Worm (Caenorhabditis elegans) whole organism, L1 larva: ENCODE data around the gene col-119.

ENCODE experiments used
- C16A3.4 ChIP-seq: fragments of 150-350 bp; optimal IDR thresholded peaks from 2 replicates; lab custom pipeline; 2014; ENCODE audit warnings: missing biosample characterization, missing genetic modification characterization
- aha-1 ChIP-seq: fragments of 150-350 bp; optimal IDR thresholded peaks from 2 replicates; lab custom pipeline; 2014; ENCODE audit warnings: missing biosample characterization, missing genetic modification characterization
- ceh-8 ChIP-seq: fragments of 200-800 bp; sonication (Bioruptor generic); optimal IDR thresholded peaks from 2 replicates; lab custom pipeline; 2018; ENCODE audit warnings: mild to moderate bottlenecking, missing genetic modification characterization, moderate library complexity, missing compliant biosample characterization
- ceh-88 ChIP-seq: fragments of 200-800 bp; sonication (Bioruptor generic); IDR thresholded peaks from 2 replicates; pipeline ENCODE4 v1.3.6; 2022; ENCODE audit warnings: missing genetic modification characterization, missing compliant biosample characterization
- ceh-90 ChIP-seq: sonication (generic microtip); optimal IDR thresholded peaks from 2 replicates; lab custom pipeline; 2016; ENCODE audit warnings: missing genetic modification characterization, missing compliant biosample characterization
- dsc-1 ChIP-seq: sonication (generic microtip); optimal IDR thresholded peaks from 2 replicates; lab custom pipeline; 2016; ENCODE audit warnings: mild to moderate bottlenecking, missing genetic modification characterization, missing compliant biosample characterization
- efl-1 ChIP-seq, 4 experiments: fragments of 150-350 bp; optimal IDR thresholded peaks in 3 of 4; peaks in 1 of 4; 1 replicate in 1 of 4; 2 replicates in 3 of 4; lab custom pipeline; 2014; ENCODE audit warnings: missing biosample characterization in 2 of 4, missing genetic modification characterization in 2 of 4, missing genetic modification reagents in 2 of 4
- egl-13 ChIP-seq: sonication (generic microtip); optimal IDR thresholded peaks from 2 replicates; lab custom pipeline; 2016; ENCODE audit warnings: missing genotype, missing genetic modification reagents, missing genetic modification characterization, missing compliant biosample characterization
- elt-3 ChIP-seq, 6 experiments: fragments of 150-350 bp in 1 of 6; sonication (generic microtip); optimal IDR thresholded peaks; 2 replicates each; lab custom pipeline; 2017 to 2018; ENCODE audit warnings: missing biosample characterization in 6 of 6, missing genetic modification characterization in 6 of 6, inconsistent platforms in 1 of 6
- ets-5 ChIP-seq: fragments of 200-800 bp; sonication (Bioruptor generic); IDR thresholded peaks from 2 replicates; pipeline ENCODE4 v1.3.6; 2022; ENCODE audit warnings: missing genetic modification characterization, missing compliant biosample characterization
- fkh-10 ChIP-seq: sonication (generic microtip); optimal IDR thresholded peaks from 2 replicates; lab custom pipeline; 2017; ENCODE audit warnings: missing biosample characterization, missing genetic modification reagents, missing genetic modification characterization
- fkh-4 ChIP-seq: sonication (generic microtip); optimal IDR thresholded peaks from 2 replicates; lab custom pipeline; 2016; ENCODE audit warnings: missing compliant biosample characterization, missing genetic modification characterization, borderline replicate concordance
- hlh-4 ChIP-seq: sonication (generic microtip); optimal IDR thresholded peaks from 2 replicates; lab custom pipeline; 2016; ENCODE audit warnings: mild to moderate bottlenecking, missing genetic modification characterization, missing compliant biosample characterization
- hpl-2 ChIP-seq: fragments of 150-350 bp; optimal IDR thresholded peaks from 2 replicates; lab custom pipeline; 2014; ENCODE audit warnings: missing biosample characterization, missing genetic modification reagents, missing genetic modification characterization
- irx-1 ChIP-seq: sonication (generic microtip); optimal IDR thresholded peaks from 2 replicates; lab custom pipeline; 2016; ENCODE audit warnings: missing genetic modification characterization, missing compliant biosample characterization
- isw-1 ChIP-seq: fragments of 200-800 bp; sonication (Bioruptor generic); IDR thresholded peaks from 2 replicates; pipeline ENCODE4 v1.3.6; 2022; ENCODE audit warnings: missing genetic modification characterization, missing compliant biosample characterization
- jun-1 ChIP-seq: fragments of 150-350 bp; optimal IDR thresholded peaks from 2 replicates; lab custom pipeline; 2014; ENCODE audit warnings: missing biosample characterization, missing genetic modification reagents, missing genetic modification characterization
- lin-15B ChIP-seq: fragments of 150-350 bp; sonication (generic microtip); optimal IDR thresholded peaks from 3 replicates; lab custom pipeline; 2014; ENCODE audit warnings: missing biosample characterization, missing genetic modification characterization
- lsy-2 ChIP-seq, 2 experiments: fragments of 150-350 bp; optimal IDR thresholded peaks; 2 replicates each; lab custom pipeline; 2014; ENCODE audit warnings: missing biosample characterization in 2 of 2, missing genetic modification characterization in 2 of 2
- nhr-12 ChIP-seq: sonication (generic microtip); optimal IDR thresholded peaks from 2 replicates; lab custom pipeline; 2017; ENCODE audit warnings: missing biosample characterization, missing genetic modification characterization
- nhr-47 ChIP-seq: sonication (generic microtip); optimal IDR thresholded peaks from 2 replicates; lab custom pipeline; 2016; ENCODE audit warnings: mild to moderate bottlenecking, missing genetic modification characterization, moderate library complexity, missing compliant biosample characterization
- nhr-71 ChIP-seq: sonication (generic microtip); optimal IDR thresholded peaks from 2 replicates; lab custom pipeline; 2016; ENCODE audit warnings: mild to moderate bottlenecking, missing genetic modification characterization, moderate library complexity, missing compliant biosample characterization
- nhr-76 ChIP-seq: sonication (generic microtip); optimal IDR thresholded peaks from 2 replicates; lab custom pipeline; 2017; ENCODE audit warnings: missing biosample characterization, missing genetic modification characterization
- nhr-77 ChIP-seq: fragments of 150-350 bp; optimal IDR thresholded peaks from 2 replicates; lab custom pipeline; 2014; ENCODE audit warnings: missing biosample characterization, missing genetic modification characterization
- nhr-85 ChIP-seq: sonication (generic microtip); peaks from one replicate; lab custom pipeline; 2016; ENCODE audit warnings: missing genetic modification characterization, inconsistent platforms, missing compliant biosample characterization
- nhr-90 ChIP-seq: sonication (generic microtip); optimal IDR thresholded peaks from 2 replicates; lab custom pipeline; 2016; ENCODE audit warnings: mild to moderate bottlenecking, missing genetic modification characterization, missing compliant biosample characterization; ENCODE audit not compliant: poor library complexity
- pax-3 ChIP-seq: fragments of 200-800 bp; sonication (Bioruptor generic); optimal IDR thresholded peaks from 2 replicates; lab custom pipeline; 2018; ENCODE audit warnings: mild to moderate bottlenecking, missing genetic modification characterization, moderate library complexity, missing compliant biosample characterization
- rnt-1 ChIP-seq: sonication (generic microtip); optimal IDR thresholded peaks from 2 replicates; lab custom pipeline; 2016; ENCODE audit warnings: mild to moderate bottlenecking, missing genetic modification characterization, moderate library complexity, missing compliant biosample characterization
- skn-1 ChIP-seq: fragments of 150-350 bp; optimal IDR thresholded peaks from 2 replicates; lab custom pipeline; 2014; ENCODE audit warnings: missing biosample characterization, missing genetic modification characterization
- snu-23 ChIP-seq: sonication (generic microtip); optimal IDR thresholded peaks from 2 replicates; lab custom pipeline; 2016; ENCODE audit warnings: missing genetic modification characterization, missing compliant biosample characterization
- sox-4 ChIP-seq: sonication (generic microtip); optimal IDR thresholded peaks from 2 replicates; lab custom pipeline; 2016; ENCODE audit warnings: missing genetic modification characterization, missing compliant biosample characterization
- tlp-1 ChIP-seq: fragments of 150-350 bp; optimal IDR thresholded peaks from 2 replicates; lab custom pipeline; 2014; ENCODE audit warnings: missing biosample characterization, missing genetic modification characterization
- unc-98 ChIP-seq: fragments of 200-800 bp; sonication (Bioruptor generic); IDR thresholded peaks from 2 replicates; pipeline ENCODE4 v1.3.6; 2022; ENCODE audit warnings: missing genetic modification characterization, missing compliant biosample characterization
- vab-15 ChIP-seq: sonication (generic microtip); optimal IDR thresholded peaks from 2 replicates; lab custom pipeline; 2017; ENCODE audit warnings: missing genotype, mild to moderate bottlenecking, missing genetic modification characterization, missing compliant biosample characterization
- xbp-1 ChIP-seq: sonication (generic microtip); optimal IDR thresholded peaks from 2 replicates; lab custom pipeline; 2016; ENCODE audit warnings: missing genetic modification characterization, missing compliant biosample characterization
- ztf-11 ChIP-seq, 2 experiments: sonication (generic microtip); optimal IDR thresholded peaks; 2 replicates each; lab custom pipeline; 2016 to 2017; ENCODE audit warnings: missing genetic modification characterization in 2 of 2, missing biosample characterization in 1 of 2, missing compliant biosample characterization in 1 of 2

col-119 gene

DNA sequence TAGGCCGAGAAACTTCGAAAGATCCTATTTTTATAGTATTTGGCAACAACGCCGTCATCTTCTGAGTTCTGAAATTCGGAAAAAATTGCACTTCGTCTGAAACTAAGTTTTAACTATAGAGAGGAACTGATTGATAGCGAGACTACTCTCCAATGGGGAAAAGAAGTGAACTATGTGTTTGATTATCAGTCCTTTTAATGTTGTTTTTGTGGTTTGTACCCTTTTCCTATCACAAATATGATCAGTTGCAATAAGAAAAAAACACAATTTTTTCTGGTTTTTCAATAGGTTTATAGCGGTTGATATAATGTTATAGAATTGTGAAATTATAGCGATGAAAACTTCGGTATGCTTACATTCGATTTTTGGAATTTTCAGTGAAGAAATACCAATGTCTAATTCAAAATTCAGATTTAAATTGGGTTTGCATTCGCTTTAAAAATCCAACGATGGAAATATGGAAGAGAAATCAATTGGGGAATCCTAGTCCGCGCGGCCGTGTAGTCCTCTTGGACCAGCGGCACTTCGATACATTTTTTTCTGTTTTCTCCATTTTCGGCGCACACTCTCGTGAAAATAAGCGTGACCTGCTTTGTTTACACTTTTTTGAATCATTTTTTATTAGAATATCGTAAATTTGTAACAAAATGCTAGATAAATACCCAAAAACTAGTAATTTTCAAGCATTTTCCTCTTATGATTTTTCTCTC lies 6.2 kb downstream of the col-119 start, which contains the start of gene C53B4.3 (continued):
- peak; percentile 75 for TF ChIP-seq unc-98
- no peak for TF ChIP-seq nhr-76 (tag; lab: Kevin White, UChicago)
- TF ChIP-seq jun-1 (tag; lab: Kevin White, UChicago), result peak; percentile 12
- TF ChIP-seq fkh-4 (tag; lab: Kevin White, UChicago), result peak; percentile 97
- no peak for TF ChIP-seq tlp-1 (tag; lab: Kevin White, UChicago)
- TF ChIP-seq nhr-90, result peak; percentile 95
- TF ChIP-seq ceh-88 (GFP tag; lab: Robert Waterston, UW), result peak; percentile 66; the same call in 1 of the 2 replicates
- peak; percentile 96 for TF ChIP-seq dsc-1
- TF ChIP-seq nhr-85, result peak; percentile 96
- peak in 1 of 2 experiments; percentile 96 for TF ChIP-seq ztf-11 (tag; optimal IDR thresholded peaks at IDR 0.05; lab: Kevin White, UChicago)
- TF ChIP-seq nhr-47, result peak; percentile 92
- TF ChIP-seq lin-15B (tag; lab: Kevin White, UChicago), result peak; percentile 60
- peak; percentile 68 for TF ChIP-seq vab-15 (tag; lab: Kevin White, UChicago)
- peak; percentile 63 to 67 for TF ChIP-seq efl-1 (optimal IDR thresholded peaks at IDR 0.05; lab: Kevin White, UChicago)
- TF ChIP-seq efl-1 (GFP tag; optimal IDR thresholded peaks at IDR 0.05 in 1 of 2; lab: Kevin White, UChicago), result peak; percentile 59 to 95
- TF ChIP-seq xbp-1 (tag; lab: Kevin White, UChicago), result peak; percentile 90
- TF ChIP-seq ets-5, result no peak
- TF ChIP-seq nhr-71 (tag; lab: Kevin White, UChicago), result peak; percentile 93
- peak; percentile 94 for TF ChIP-seq egl-13 (tag; lab: Kevin White, UChicago)

DNA sequence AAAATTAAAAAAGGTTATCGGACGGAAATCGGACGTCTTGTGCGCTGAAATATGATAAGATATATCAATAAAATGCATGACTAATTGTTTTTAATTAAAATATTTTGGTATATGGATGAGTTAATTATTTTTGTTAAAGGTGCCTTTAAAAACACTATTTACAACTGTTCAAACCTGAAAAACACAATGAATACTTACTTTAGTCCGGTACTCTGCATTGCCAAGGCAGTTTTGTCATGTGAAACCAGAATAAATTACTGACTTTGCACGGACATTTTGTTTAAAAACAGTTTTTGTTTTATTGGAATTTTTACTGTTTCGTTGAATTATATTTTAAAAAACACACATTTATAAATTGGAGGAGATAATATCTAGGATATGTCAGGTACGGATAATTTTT lies 11.6 kb downstream of the col-119 start, which contains the start of gene suex-2:
Gene suex-2 (plus strand): TSS at position 301 of the 400 bp plus-strand sequence.
- TF ChIP-seq efl-1 (optimal IDR thresholded peaks at IDR 0.05; lab: Kevin White, UChicago) (no peak), efl-1 (GFP tag; optimal IDR thresholded peaks at IDR 0.05 in 1 of 2; lab: Kevin White, UChicago) (peak in 1 of 2 experiments; percentile 63), aha-1 (tag; lab: Kevin White, UChicago) (no peak)

DNA sequence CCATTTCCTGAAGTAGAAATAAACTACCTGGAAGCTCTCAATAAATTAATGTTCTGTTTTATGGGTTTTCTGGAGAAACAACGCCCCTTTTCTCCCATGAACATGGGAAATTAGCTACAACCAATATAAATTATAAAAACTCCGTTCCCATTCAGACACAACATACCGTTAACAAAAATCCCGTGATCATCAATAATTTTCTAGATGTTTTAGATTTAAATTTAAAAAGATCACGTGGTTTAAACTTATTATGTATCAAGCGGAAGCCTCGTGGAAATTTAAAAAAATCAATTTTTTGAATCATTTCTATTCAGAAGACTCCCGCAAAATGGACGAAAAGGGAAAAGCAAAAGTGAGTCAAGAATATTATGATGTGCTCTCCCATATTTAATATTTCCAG lies 13.7 kb downstream of the col-119 start, which contains the start of gene C53B4.2:
Gene C53B4.2 (plus strand): TSS at position 301 of the 400 bp plus-strand sequence.
- no peak for TF ChIP-seq C16A3.4 (tag; lab: Kevin White, UChicago)
- TF ChIP-seq rnt-1 (tag; lab: Kevin White, UChicago), result no peak

DNA sequence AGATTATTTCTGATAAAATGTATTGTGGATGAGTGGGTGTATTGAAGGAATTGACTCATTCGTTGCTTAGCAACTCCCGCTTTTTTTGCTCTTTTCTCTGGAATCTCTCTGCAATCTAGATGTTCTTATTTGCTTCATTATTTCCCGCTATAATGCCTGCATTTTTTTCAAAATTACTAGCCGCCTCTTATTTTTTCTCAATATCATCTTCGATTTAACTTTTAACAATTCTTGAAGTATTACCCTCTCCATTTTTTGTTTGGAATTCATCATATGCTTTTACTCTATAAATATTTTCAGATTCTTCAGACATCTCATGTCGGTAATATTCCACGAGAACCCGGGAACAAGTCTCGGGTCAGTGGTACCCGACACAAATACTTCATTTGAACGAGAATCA lies 23.4 kb downstream of the col-119 start, which contains the start of gene tpra-1:
Gene tpra-1 (plus strand): TSS at position 301 of the 400 bp plus-strand sequence.
- no peak for TF ChIP-seq xbp-1 (tag; lab: Kevin White, UChicago)
- TF ChIP-seq efl-1 (optimal IDR thresholded peaks at IDR 0.05; lab: Kevin White, UChicago), result no peak
- no peak for TF ChIP-seq efl-1 (GFP tag; optimal IDR thresholded peaks at IDR 0.05 in 1 of 2; lab: Kevin White, UChicago)
- TF ChIP-seq nhr-76 (tag; lab: Kevin White, UChicago), result no peak
- TF ChIP-seq lsy-2 (tag; optimal IDR thresholded peaks at IDR 0.05; lab: Kevin White, UChicago), result no peak
- no peak for TF ChIP-seq elt-3 (tag; optimal IDR thresholded peaks at IDR 0.05; lab: Kevin White, UChicago)
- no peak for TF ChIP-seq aha-1 (tag; lab: Kevin White, UChicago)
- TF ChIP-seq hpl-2 (GFP tag; lab: Kevin White, UChicago), result no peak
- TF ChIP-seq skn-1 (tag; lab: Kevin White, UChicago), result no peak
- TF ChIP-seq nhr-77, result no peak
- TF ChIP-seq snu-23 (GFP tag; lab: Kevin White, UChicago), result no peak
- TF ChIP-seq ceh-90, result no peak
- no peak for TF ChIP-seq sox-4
- no peak for TF ChIP-seq ceh-8
- no peak for TF ChIP-seq pax-3 (tag; lab: Kevin White, UChicago)
- TF ChIP-seq tlp-1 (tag; lab: Kevin White, UChicago), result no peak
- no peak for TF ChIP-seq isw-1
- TF ChIP-seq hlh-4 (tag; lab: Kevin White, UChicago), result no peak
- TF ChIP-seq nhr-12 (tag; lab: Kevin White, UChicago), result no peak
- TF ChIP-seq irx-1 (tag; lab: Kevin White, UChicago), result no peak
- TF ChIP-seq fkh-10, result no peak
